Fruit fly (Drosophila melanogaster): ENCODE results near the gene Uros1.

Gene Uros1

DNA sequence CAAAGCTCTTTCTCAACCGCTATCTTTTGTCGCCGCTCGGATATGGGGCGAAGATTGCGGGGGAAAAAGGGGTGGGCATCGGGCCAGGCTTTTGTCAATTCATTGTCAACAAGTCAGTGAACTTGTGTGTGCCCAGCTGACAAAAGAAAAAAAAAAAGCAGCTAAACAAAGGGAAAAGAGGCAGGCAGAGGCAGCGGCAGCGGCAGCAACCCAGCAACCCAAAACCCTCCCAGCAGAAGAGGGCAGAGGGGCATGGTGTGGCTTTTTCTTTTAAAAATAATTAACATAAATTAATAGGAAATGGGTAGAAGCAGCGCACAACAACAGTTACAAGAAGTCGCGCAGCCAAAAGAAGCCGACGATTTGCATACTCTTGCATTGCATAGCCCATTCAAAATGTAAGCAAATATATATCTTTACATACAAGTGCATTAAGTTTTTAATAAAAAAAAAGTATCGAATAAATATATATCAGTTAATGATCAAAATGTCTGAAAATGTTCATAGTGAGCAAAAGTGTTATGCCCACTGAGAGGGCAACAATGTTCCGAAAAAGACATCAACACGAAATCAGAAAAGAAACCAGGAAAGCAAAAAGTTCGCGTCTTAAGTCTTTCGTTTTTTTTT lies 42.9 kb downstream of the Uros1 start (continued):
- TF ChIP-seq lmd (GFP tag; IDR thresholded peaks at IDR 0.05) (peak; percentile 29; the same call in 1 of the 2 replicates), CG4282 (GFP tag; optimal IDR thresholded peaks at IDR 0.05) (no peak), pros (GFP tag; optimal IDR thresholded peaks at IDR 0.05) (peak; percentile 27), Doc3 (GFP tag; IDR thresholded peaks at IDR 0.05; ENCODE audit: partially characterized antibody) (no peak), Max (GFP tag; optimal IDR thresholded peaks at IDR 0.05) (no peak), CG13894 (tag; optimal IDR thresholded peaks at IDR 0.05) (no peak), CG10321 (GFP tag; IDR thresholded peaks at IDR 0.05) (no peak), HLH4C (GFP tag; IDR thresholded peaks at IDR 0.05; ENCODE audit: partially characterized antibody) (no peak), sd (tag; optimal IDR thresholded peaks at IDR 0.05) (no peak), kni (GFP tag; optimal IDR thresholded peaks at IDR 0.05) (peak; percentile 51), CG15073 (GFP tag; optimal IDR thresholded peaks at IDR 0.05) (no peak), Asciz (GFP tag; optimal IDR thresholded peaks at IDR 0.05) (no peak), fd64A (GFP tag; optimal IDR thresholded peaks at IDR 0.05) (peak; percentile 2), row (GFP tag; IDR thresholded peaks at IDR 0.05) (no peak), CG8281 (tag; optimal IDR thresholded peaks at IDR 0.05) (no peak), p53 (GFP tag; optimal IDR thresholded peaks at IDR 0.05) (no peak), dimm (GFP tag; IDR thresholded peaks at IDR 0.05) (no peak), CG42726 (GFP tag; IDR thresholded peaks at IDR 0.05; ENCODE audit: partially characterized antibody) (no peak), Dad (GFP tag; optimal IDR thresholded peaks at IDR 0.05) (no peak), CG34224 (GFP tag; IDR thresholded peaks at IDR 0.05; ENCODE audit: partially characterized antibody) (no peak), tap (tag; optimal IDR thresholded peaks at IDR 0.05) (no peak), CG12769 (tag; optimal IDR thresholded peaks at IDR 0.05) (no peak), CG34422 (GFP tag; IDR thresholded peaks at IDR 0.05) (no peak), hbn (GFP tag; IDR thresholded peaks at IDR 0.05; ENCODE audit: partially characterized antibody) (no peak), CG11504 (tag; optimal IDR thresholded peaks at IDR 0.05) (peak; percentile 41), oc (tag; optimal IDR thresholded peaks at IDR 0.05) (peak; percentile 4), bab2 (GFP tag; optimal IDR thresholded peaks at IDR 0.05) (no peak), twi (tag; optimal IDR thresholded peaks at IDR 0.05) (no peak), Eip74EF (GFP tag; optimal IDR thresholded peaks at IDR 0.05) (no peak), slbo (GFP tag; IDR thresholded peaks at IDR 0.05) (0 out of 2 replicates have a peak, but pooled peaks have one; percentile 8), NfI (GFP tag; optimal IDR thresholded peaks at IDR 0.05) (no peak), Blimp-1 (GFP tag; optimal IDR thresholded peaks at IDR 0.05) (peak; percentile 46), knrl (GFP tag; IDR thresholded peaks at IDR 0.05; ENCODE audit: partially characterized antibody) (no peak), CG18619 (GFP tag; optimal IDR thresholded peaks at IDR 0.05) (no peak), PHDP (tag; optimal IDR thresholded peaks at IDR 0.05) (no peak), Atf-2 (GFP tag; optimal IDR thresholded peaks at IDR 0.05) (no peak), gsb (GFP tag; IDR thresholded peaks at IDR 0.05) (no peak), CG10209 (GFP tag; optimal IDR thresholded peaks at IDR 0.05) (no peak), Sox100B (GFP tag; optimal IDR thresholded peaks at IDR 0.05) (no peak), vvl (GFP tag; IDR thresholded peaks at IDR 0.05) (peak; percentile 68), B-H2 (GFP tag; optimal IDR thresholded peaks at IDR 0.05) (no peak), otp (GFP tag; IDR thresholded peaks at IDR 0.05) (0 out of 3 replicates have a peak, but pooled peaks have one; percentile 26), CG7556 (GFP tag; optimal IDR thresholded peaks at IDR 0.05) (no peak), Abd-B (GFP tag; optimal IDR thresholded peaks at IDR 0.05) (peak; percentile 5), CG17186 (GFP tag; optimal IDR thresholded peaks at IDR 0.05) (no peak), CG30431 (GFP tag; optimal IDR thresholded peaks at IDR 0.05) (no peak), wdn (GFP tag; IDR thresholded peaks at IDR 0.05) (no peak), ERR (GFP tag; optimal IDR thresholded peaks at IDR 0.05) (no peak), Awh (GFP tag; IDR thresholded peaks at IDR 0.05) (peak; percentile 60; the same call in 1 of the 2 replicates)

Measured in whole organism, embryonic.